Worm (Caenorhabditis elegans) whole organism, L1 larva: ENCODE data around the gene T22F3.10.

Source experiments
- C04F5.9 ChIP-seq: sonication (generic microtip); optimal IDR thresholded peaks from 2 replicates; lab custom pipeline; 2016; ENCODE audit warnings: missing genetic modification characterization, missing compliant biosample characterization
- C34B4.2 ChIP-seq: sonication (generic microtip); optimal IDR thresholded peaks from 2 replicates; lab custom pipeline; 2017; ENCODE audit warnings: mild to moderate bottlenecking, missing genetic modification characterization, missing compliant biosample characterization
- F16B12.6 ChIP-seq: fragments of 150-350 bp; optimal IDR thresholded peaks from 2 replicates; lab custom pipeline; 2014; ENCODE audit warnings: missing biosample characterization, missing genetic modification characterization
- alr-1 ChIP-seq: fragments of 200-800 bp; sonication (Bioruptor generic); optimal IDR thresholded peaks from 2 replicates; lab custom pipeline; 2018; ENCODE audit warnings: borderline replicate concordance, mild to moderate bottlenecking, missing genetic modification characterization, missing compliant biosample characterization
- aly-2 ChIP-seq: fragments of 150-350 bp; optimal IDR thresholded peaks from 2 replicates; lab custom pipeline; 2014; ENCODE audit warnings: missing biosample characterization, missing genetic modification characterization
- ama-1 ChIP-seq: fragments of 150-350 bp; optimal IDR thresholded peaks from 2 replicates; lab custom pipeline; 2014
- ceh-63 ChIP-seq: fragments of 200-800 bp; sonication (Bioruptor generic); optimal IDR thresholded peaks from 2 replicates; lab custom pipeline; 2018; ENCODE audit warnings: mild to moderate bottlenecking, missing genetic modification characterization, missing compliant biosample characterization
- ceh-82 ChIP-seq, 3 experiments: fragments of 150-350 bp in 1 of 3; sonication (generic microtip) in 2 of 3; optimal IDR thresholded peaks; 2 replicates each; lab custom pipeline; 2014 to 2017; ENCODE audit warnings: missing biosample characterization in 3 of 3, missing genetic modification characterization in 3 of 3
- ceh-88 ChIP-seq: fragments of 200-800 bp; sonication (Bioruptor generic); IDR thresholded peaks from 2 replicates; pipeline ENCODE4 v1.3.6; 2022; ENCODE audit warnings: missing genetic modification characterization, missing compliant biosample characterization
- dpl-1 ChIP-seq, 3 experiments: fragments of 150-350 bp in 2 of 3; sonication (generic microtip) in 1 of 3; optimal IDR thresholded peaks; 2 replicates each; lab custom pipeline; 2014 to 2017; ENCODE audit warnings: missing biosample characterization in 3 of 3, missing genetic modification characterization in 3 of 3, missing genetic modification reagents in 3 of 3
- efl-3 ChIP-seq: fragments of 200-800 bp; sonication (Bioruptor generic); optimal IDR thresholded peaks from 2 replicates; lab custom pipeline; 2018; ENCODE audit warnings: mild to moderate bottlenecking, missing genetic modification characterization, missing compliant biosample characterization
- egl-13 ChIP-seq: sonication (generic microtip); optimal IDR thresholded peaks from 2 replicates; lab custom pipeline; 2016; ENCODE audit warnings: missing genotype, missing genetic modification reagents, missing genetic modification characterization, missing compliant biosample characterization
- fkh-8 ChIP-seq: sonication (generic microtip); optimal IDR thresholded peaks from 2 replicates; lab custom pipeline; 2016; ENCODE audit warnings: mild to moderate bottlenecking, missing genetic modification characterization, missing compliant biosample characterization
- fos-1 ChIP-seq: fragments of 150-350 bp; optimal IDR thresholded peaks from 2 replicates; lab custom pipeline; 2014; ENCODE audit warnings: missing biosample characterization, missing genetic modification characterization
- grh-1 ChIP-seq: fragments of 200-800 bp; sonication (Bioruptor generic); IDR thresholded peaks from 2 replicates; pipeline ENCODE4 v1.3.6; 2022; ENCODE audit warnings: missing genetic modification reagents, missing genetic modification characterization, missing compliant biosample characterization
- hlh-4 ChIP-seq: sonication (generic microtip); optimal IDR thresholded peaks from 2 replicates; lab custom pipeline; 2016; ENCODE audit warnings: mild to moderate bottlenecking, missing genetic modification characterization, missing compliant biosample characterization
- irx-1 ChIP-seq: sonication (generic microtip); optimal IDR thresholded peaks from 2 replicates; lab custom pipeline; 2016; ENCODE audit warnings: missing genetic modification characterization, missing compliant biosample characterization
- isw-1 ChIP-seq: fragments of 200-800 bp; sonication (Bioruptor generic); IDR thresholded peaks from 2 replicates; pipeline ENCODE4 v1.3.6; 2022; ENCODE audit warnings: missing genetic modification characterization, missing compliant biosample characterization
- jun-1 ChIP-seq: fragments of 150-350 bp; optimal IDR thresholded peaks from 2 replicates; lab custom pipeline; 2014; ENCODE audit warnings: missing biosample characterization, missing genetic modification reagents, missing genetic modification characterization
- lin-15B ChIP-seq: fragments of 150-350 bp; sonication (generic microtip); optimal IDR thresholded peaks from 3 replicates; lab custom pipeline; 2014; ENCODE audit warnings: missing biosample characterization, missing genetic modification characterization
- lin-39 ChIP-seq: fragments of 150-350 bp; optimal IDR thresholded peaks from 2 replicates; lab custom pipeline; 2014; ENCODE audit warnings: missing biosample characterization, missing genetic modification reagents, missing genetic modification characterization
- lir-3 ChIP-seq: sonication (generic microtip); optimal IDR thresholded peaks from 2 replicates; lab custom pipeline; 2016; ENCODE audit warnings: mild to moderate bottlenecking, missing genetic modification characterization, moderate library complexity, missing compliant biosample characterization; ENCODE audit not compliant: poor library complexity
- lsy-2 ChIP-seq, 2 experiments: fragments of 150-350 bp; optimal IDR thresholded peaks; 2 replicates each; lab custom pipeline; 2014; ENCODE audit warnings: missing biosample characterization in 2 of 2, missing genetic modification characterization in 2 of 2
- nhr-19 ChIP-seq: fragments of 200-800 bp; sonication (Bioruptor generic); conservative IDR thresholded peaks from 2 replicates; pipeline ENCODE4 v1.3.6; 2022; ENCODE audit warnings: missing genetic modification characterization, missing compliant biosample characterization
- nhr-20 ChIP-seq: sonication (generic microtip); optimal IDR thresholded peaks from 2 replicates; lab custom pipeline; 2016; ENCODE audit warnings: mild to moderate bottlenecking, missing genetic modification characterization, missing compliant biosample characterization
- nhr-237 ChIP-seq: fragments of 150-350 bp; optimal IDR thresholded peaks from 2 replicates; lab custom pipeline; 2014; ENCODE audit warnings: missing biosample characterization, missing genetic modification characterization
- nhr-28 ChIP-seq: fragments of 150-350 bp; optimal IDR thresholded peaks from 2 replicates; lab custom pipeline; 2014; ENCODE audit warnings: missing biosample characterization, missing genetic modification characterization
- nhr-71 ChIP-seq: sonication (generic microtip); optimal IDR thresholded peaks from 2 replicates; lab custom pipeline; 2016; ENCODE audit warnings: mild to moderate bottlenecking, missing genetic modification characterization, moderate library complexity, missing compliant biosample characterization
- nhr-76 ChIP-seq: sonication (generic microtip); optimal IDR thresholded peaks from 2 replicates; lab custom pipeline; 2017; ENCODE audit warnings: missing biosample characterization, missing genetic modification characterization
- nhr-84 ChIP-seq: sonication (generic microtip); optimal IDR thresholded peaks from 2 replicates; lab custom pipeline; 2017; ENCODE audit warnings: missing biosample characterization, missing genetic modification characterization
- nhr-90 ChIP-seq: sonication (generic microtip); optimal IDR thresholded peaks from 2 replicates; lab custom pipeline; 2016; ENCODE audit warnings: mild to moderate bottlenecking, missing genetic modification characterization, missing compliant biosample characterization; ENCODE audit not compliant: poor library complexity
- skn-1 ChIP-seq: fragments of 150-350 bp; optimal IDR thresholded peaks from 2 replicates; lab custom pipeline; 2014; ENCODE audit warnings: missing biosample characterization, missing genetic modification characterization
- snpc-4 ChIP-seq: fragments of 150-350 bp; optimal IDR thresholded peaks from 2 replicates; lab custom pipeline; 2014; ENCODE audit warnings: missing biosample characterization, missing genetic modification characterization
- snu-23 ChIP-seq: sonication (generic microtip); optimal IDR thresholded peaks from 2 replicates; lab custom pipeline; 2016; ENCODE audit warnings: missing genetic modification characterization, missing compliant biosample characterization
- sox-4 ChIP-seq: sonication (generic microtip); optimal IDR thresholded peaks from 2 replicates; lab custom pipeline; 2016; ENCODE audit warnings: missing genetic modification characterization, missing compliant biosample characterization
- sptf-1 ChIP-seq: fragments of 150-350 bp; optimal IDR thresholded peaks from 2 replicates; lab custom pipeline; 2014; ENCODE audit warnings: missing biosample characterization, missing genetic modification characterization
- sup-37 ChIP-seq: fragments of 200-800 bp; sonication (Bioruptor generic); optimal IDR thresholded peaks from 2 replicates; lab custom pipeline; 2018; ENCODE audit warnings: mild to moderate bottlenecking, missing genetic modification characterization, missing compliant biosample characterization
- swsn-7 ChIP-seq: sonication (generic microtip); optimal IDR thresholded peaks from 2 replicates; lab custom pipeline; 2016; ENCODE audit warnings: missing genetic modification characterization, missing compliant biosample characterization
- unc-130 ChIP-seq: fragments of 150-350 bp; optimal IDR thresholded peaks from 2 replicates; lab custom pipeline; 2017; ENCODE audit warnings: missing biosample characterization, missing genetic modification characterization, inconsistent platforms
- unc-62 ChIP-seq: fragments of 150-350 bp; optimal IDR thresholded peaks from 2 replicates; lab custom pipeline; 2014; ENCODE audit warnings: missing biosample characterization, missing genetic modification reagents, missing genetic modification characterization
- unc-86 ChIP-seq: sonication (generic microtip); optimal IDR thresholded peaks from 2 replicates; lab custom pipeline; 2016; ENCODE audit warnings: missing genetic modification characterization, missing compliant biosample characterization
- unc-98 ChIP-seq: fragments of 200-800 bp; sonication (Bioruptor generic); IDR thresholded peaks from 2 replicates; pipeline ENCODE4 v1.3.6; 2022; ENCODE audit warnings: missing genetic modification characterization, missing compliant biosample characterization
- vab-15 ChIP-seq: sonication (generic microtip); optimal IDR thresholded peaks from 2 replicates; lab custom pipeline; 2017; ENCODE audit warnings: missing genotype, mild to moderate bottlenecking, missing genetic modification characterization, missing compliant biosample characterization
- xbp-1 ChIP-seq: sonication (generic microtip); optimal IDR thresholded peaks from 2 replicates; lab custom pipeline; 2016; ENCODE audit warnings: missing genetic modification characterization, missing compliant biosample characterization
- ztf-11 ChIP-seq, 2 experiments: sonication (generic microtip); optimal IDR thresholded peaks; 2 replicates each; lab custom pipeline; 2016 to 2017; ENCODE audit warnings: missing genetic modification characterization in 2 of 2, missing biosample characterization in 1 of 2, missing compliant biosample characterization in 1 of 2

The T22F3.10 gene

ce11 chrV:3611654-3612053 is at the start of gene T22F3.10:
T22F3.10 (minus strand) TSS chrV:3611754.
- no peak for TF ChIP-seq C04F5.9
- no peak for TF ChIP-seq lin-15B (tag; lab: Kevin White, UChicago)
- TF ChIP-seq nhr-19 (GFP tag; lab: Robert Waterston, UW), result no peak
- no peak for TF ChIP-seq hlh-4
- no peak for TF ChIP-seq nhr-28
- no peak for TF ChIP-seq fkh-8 (tag; lab: Kevin White, UChicago)

ce11 chrV:3659472-3659871 is 47.9 kb upstream of the T22F3.10 start, which contains the start of gene acr-23:
acr-23 (minus strand) TSS chrV:3659572.
- TF ChIP-seq ceh-82 (tag; optimal IDR thresholded peaks at IDR 0.05; lab: Kevin White, UChicago) (no peak), aly-2 (no peak)

- no peak for TF ChIP-seq swsn-7 (tag; lab: Kevin White, UChicago)
- no peak for TF ChIP-seq snu-23 (GFP tag; lab: Kevin White, UChicago)
- TF ChIP-seq unc-130 (tag; lab: Kevin White, UChicago), result no peak
- TF ChIP-seq lsy-2 (tag; optimal IDR thresholded peaks at IDR 0.05; lab: Kevin White, UChicago), result no peak
- TF ChIP-seq fkh-8 (tag; lab: Kevin White, UChicago), result no peak
- TF ChIP-seq sox-4 (tag; lab: Kevin White, UChicago), result no peak
- TF ChIP-seq ceh-63 (GFP tag; lab: Kevin White, UChicago), result no peak
- TF ChIP-seq nhr-90 (tag; lab: Kevin White, UChicago), result no peak
- TF ChIP-seq sptf-1 (tag; lab: Kevin White, UChicago), result no peak
- TF ChIP-seq dpl-1 (GFP tag; optimal IDR thresholded peaks at IDR 0.05; lab: Kevin White, UChicago), result no peak
- TF ChIP-seq F16B12.6 (tag; lab: Kevin White, UChicago), result no peak
- no peak for TF ChIP-seq unc-98 (GFP tag; lab: Robert Waterston, UW)
- TF ChIP-seq lir-3 (tag; lab: Kevin White, UChicago), result no peak
- TF ChIP-seq jun-1, result no peak
- TF ChIP-seq ztf-11 (tag; optimal IDR thresholded peaks at IDR 0.05; lab: Kevin White, UChicago), result no peak
- no peak for TF ChIP-seq grh-1 (GFP tag; lab: Robert Waterston, UW)
- no peak for TF ChIP-seq irx-1 (tag; lab: Kevin White, UChicago)
Observed at ce11 chrV:3649473-3649872, 37.9 kb upstream of the T22F3.10 start, which contains the start of gene str-114. str-114 (plus strand) TSS chrV:3649773.

- TF ChIP-seq lsy-2 (tag; optimal IDR thresholded peaks at IDR 0.05; lab: Kevin White, UChicago) (no peak), vab-15 (tag; lab: Kevin White, UChicago) (no peak), lin-15B (tag; lab: Kevin White, UChicago) (no peak), isw-1 (GFP tag; lab: Robert Waterston, UW) (no peak), alr-1 (no peak), egl-13 (tag; lab: Kevin White, UChicago) (no peak), nhr-20 (tag; lab: Kevin White, UChicago) (no peak), snpc-4 (no peak), sup-37 (GFP tag; lab: Kevin White, UChicago) (no peak), unc-86 (tag; lab: Kevin White, UChicago) (no peak), fos-1 (no peak), sptf-1 (tag; lab: Kevin White, UChicago) (no peak)
Observed at ce11 chrV:3647862-3648261, 36.3 kb upstream of the T22F3.10 start, which contains the start of gene F59B1.10. F59B1.10 (minus strand) TSS chrV:3647962.

- no peak for TF ChIP-seq unc-130 (tag; lab: Kevin White, UChicago)
- peak; percentile 18 for TF ChIP-seq jun-1
- TF ChIP-seq lsy-2 (tag; optimal IDR thresholded peaks at IDR 0.05; lab: Kevin White, UChicago), result peak in 1 of 2 experiments; percentile 15
- peak in 2 of 3 experiments; percentile 17 to 22 for TF ChIP-seq dpl-1 (GFP tag; optimal IDR thresholded peaks at IDR 0.05; lab: Kevin White, UChicago)
- TF ChIP-seq ceh-88 (GFP tag; lab: Robert Waterston, UW), result no peak
- no peak for TF ChIP-seq unc-62 (GFP tag; lab: Kevin White, UChicago)
- no peak for TF ChIP-seq efl-3
- no peak for TF ChIP-seq nhr-76
- no peak for TF ChIP-seq nhr-84 (tag; lab: Kevin White, UChicago)
- TF ChIP-seq grh-1 (GFP tag; lab: Robert Waterston, UW), result no peak
- TF ChIP-seq unc-98 (GFP tag; lab: Robert Waterston, UW), result no peak
- peak; percentile 69 for TF ChIP-seq nhr-71 (tag; lab: Kevin White, UChicago)
- no peak for TF ChIP-seq C34B4.2 (tag; lab: Kevin White, UChicago)
- TF ChIP-seq lin-39 (tag; lab: Kevin White, UChicago), result no peak
- peak; percentile 12 for TF ChIP-seq xbp-1
- TF ChIP-seq ama-1 (lab: Kevin White, UChicago), result no peak
- TF ChIP-seq skn-1 (tag; lab: Kevin White, UChicago), result peak; percentile 15
- peak; percentile 44 for TF ChIP-seq nhr-237
- TF ChIP-seq nhr-90 (tag; lab: Kevin White, UChicago), result peak; percentile 53
- TF ChIP-seq nhr-20 (tag; lab: Kevin White, UChicago), result peak; percentile 86
Observed at ce11 chrV:3644193-3644693, 32.7 kb upstream of the T22F3.10 start, which contains the start of gene F59B1.8. F59B1.8 (minus strand) TSS chrV:3644243.
